Worm (Caenorhabditis elegans) whole organism, L3 larva: Measurements from ENCODE around the gene ctsa-3.2.

ENCODE experiments used
- ZK546.5 ChIP-seq: sonication (generic microtip); optimal IDR thresholded peaks from 2 replicates; lab custom pipeline; 2017; ENCODE audit warnings: missing biosample characterization, missing genetic modification characterization
- ceh-16 ChIP-seq: sonication (generic microtip); optimal IDR thresholded peaks from 2 replicates; lab custom pipeline; 2017; ENCODE audit warnings: missing biosample characterization, missing genetic modification characterization
- elt-2 ChIP-seq: sonication (generic microtip); optimal IDR thresholded peaks from 2 replicates; lab custom pipeline; 2016; ENCODE audit warnings: missing genetic modification reagents, mild to moderate bottlenecking, missing genetic modification characterization, missing compliant biosample characterization
- lin-15B ChIP-seq: fragments of 150-350 bp; optimal IDR thresholded peaks from 2 replicates; lab custom pipeline; 2014; ENCODE audit warnings: missing biosample characterization, missing genetic modification characterization
- mdl-1 ChIP-seq: fragments of 150-350 bp; optimal IDR thresholded peaks from 2 replicates; lab custom pipeline; 2014; ENCODE audit warnings: missing biosample characterization, missing genetic modification characterization
- nfya-1 ChIP-seq: sonication (generic microtip); optimal IDR thresholded peaks from 2 replicates; lab custom pipeline; 2017; ENCODE audit warnings: missing genetic modification characterization, mild to moderate bottlenecking, missing compliant biosample characterization, antibody characterized with exemption, moderate library complexity; ENCODE audit not compliant: insufficient read depth
- nhr-12 ChIP-seq: fragments of 150-350 bp; optimal IDR thresholded peaks from 2 replicates; lab custom pipeline; 2014; ENCODE audit warnings: missing biosample characterization, missing genetic modification characterization
- nhr-237 ChIP-seq: fragments of 150-350 bp; optimal IDR thresholded peaks from 2 replicates; lab custom pipeline; 2014; ENCODE audit warnings: missing biosample characterization, missing genetic modification characterization
- pha-4 ChIP-seq: fragments of 150-350 bp; optimal IDR thresholded peaks from 2 replicates; lab custom pipeline; 2014; ENCODE audit warnings: missing biosample characterization, missing genetic modification reagents, missing genetic modification characterization
- snpc-4 ChIP-seq: fragments of 150-350 bp; optimal IDR thresholded peaks from 2 replicates; lab custom pipeline; 2014; ENCODE audit warnings: missing biosample characterization, missing genetic modification characterization
- zag-1 ChIP-seq: fragments of 150-350 bp; optimal IDR thresholded peaks from 2 replicates; lab custom pipeline; 2014; ENCODE audit warnings: missing biosample characterization, missing genetic modification characterization
- ztf-11 ChIP-seq: fragments of 150-350 bp; optimal IDR thresholded peaks from 2 replicates; lab custom pipeline; 2014; ENCODE audit warnings: missing biosample characterization, missing genetic modification characterization

ce11 chrII:9855620-9856019 lies 19.4 kb upstream of the ctsa-3.2 start, which contains the start of gene chil-4:
- TF ChIP-seq elt-2 (tag; lab: Kevin White, UChicago) = no peak
- no peak for TF ChIP-seq nhr-237 (tag; lab: Kevin White, UChicago)
- no peak for TF ChIP-seq ztf-11 (tag; lab: Kevin White, UChicago)
- TF ChIP-seq pha-4 = no peak
- no peak for TF ChIP-seq mdl-1 (tag; lab: Kevin White, UChicago)
- no peak for TF ChIP-seq lin-15B
- TF ChIP-seq ceh-16 = no peak
- TF ChIP-seq nfya-1 (tag; lab: Kevin White, UChicago) = no peak
- no peak for TF ChIP-seq snpc-4 (tag; lab: Kevin White, UChicago)
- no peak for TF ChIP-seq ZK546.5
- TF ChIP-seq nhr-12 = no peak
- no peak for TF ChIP-seq zag-1 (tag; lab: Kevin White, UChicago)
